Worm (Caenorhabditis elegans) whole organism, L1 larva: ENCODE results near the gene C28D4.18.

Experiments used
- blmp-1 ChIP-seq: fragments of 150-350 bp; optimal IDR thresholded peaks from 2 replicates; lab custom pipeline; 2014; ENCODE audit warnings: missing biosample characterization, missing genetic modification characterization
- ces-1 ChIP-seq: fragments of 150-350 bp; optimal IDR thresholded peaks from 2 replicates; lab custom pipeline; 2014; ENCODE audit warnings: missing biosample characterization, missing genetic modification reagents, missing genetic modification characterization
- dsc-1 ChIP-seq: sonication (generic microtip); optimal IDR thresholded peaks from 2 replicates; lab custom pipeline; 2016; ENCODE audit warnings: mild to moderate bottlenecking, missing genetic modification characterization, missing compliant biosample characterization
- elt-3 ChIP-seq, 6 experiments: fragments of 150-350 bp in 1 of 6; sonication (generic microtip); optimal IDR thresholded peaks; 2 replicates each; lab custom pipeline; 2017 to 2018; ENCODE audit warnings: missing biosample characterization in 6 of 6, missing genetic modification characterization in 6 of 6, inconsistent platforms in 1 of 6
- hlh-17 ChIP-seq: fragments of 200-800 bp; sonication (Bioruptor generic); optimal IDR thresholded peaks from 2 replicates; lab custom pipeline; 2018; ENCODE audit warnings: missing genetic modification characterization, mild to moderate bottlenecking, missing compliant biosample characterization, moderate library complexity, borderline replicate concordance
- mdl-1 ChIP-seq, 2 experiments: fragments of 150-350 bp; optimal IDR thresholded peaks; 2 replicates each; lab custom pipeline; 2014 to 2017; ENCODE audit warnings: missing biosample characterization in 2 of 2, missing genetic modification characterization in 2 of 2, inconsistent platforms in 1 of 2
- nhr-11 ChIP-seq: fragments of 150-350 bp; optimal IDR thresholded peaks from 2 replicates; lab custom pipeline; 2014; ENCODE audit warnings: missing biosample characterization, missing genetic modification characterization
- nhr-12 ChIP-seq: sonication (generic microtip); optimal IDR thresholded peaks from 2 replicates; lab custom pipeline; 2017; ENCODE audit warnings: missing biosample characterization, missing genetic modification characterization
- nhr-84 ChIP-seq: sonication (generic microtip); optimal IDR thresholded peaks from 2 replicates; lab custom pipeline; 2017; ENCODE audit warnings: missing biosample characterization, missing genetic modification characterization
- pqm-1 ChIP-seq: sonication (generic microtip); optimal IDR thresholded peaks from 3 replicates; lab custom pipeline; 2017; ENCODE audit warnings: missing biosample characterization, missing genetic modification characterization
- snpc-4 ChIP-seq: fragments of 150-350 bp; optimal IDR thresholded peaks from 2 replicates; lab custom pipeline; 2014; ENCODE audit warnings: missing biosample characterization, missing genetic modification characterization
- sup-37 ChIP-seq: fragments of 200-800 bp; sonication (Bioruptor generic); optimal IDR thresholded peaks from 2 replicates; lab custom pipeline; 2018; ENCODE audit warnings: mild to moderate bottlenecking, missing genetic modification characterization, missing compliant biosample characterization

ce11 chrIV:9680841-9681240 lies 44.2 kb upstream of the C28D4.18 start, which contains the start of gene ins-8:
- TF ChIP-seq pqm-1 (tag; lab: Kevin White, UChicago): no peak
- no peak for TF ChIP-seq elt-3 (tag; optimal IDR thresholded peaks at IDR 0.05; lab: Kevin White, UChicago)
- no peak for TF ChIP-seq dsc-1 (tag; lab: Kevin White, UChicago)
- TF ChIP-seq nhr-11 (tag; lab: Kevin White, UChicago): no peak
- no peak for TF ChIP-seq snpc-4
- TF ChIP-seq mdl-1 (tag; optimal IDR thresholded peaks at IDR 0.05; lab: Kevin White, UChicago): no peak
- no peak for TF ChIP-seq nhr-12
- TF ChIP-seq blmp-1 (tag; lab: Kevin White, UChicago): no peak
- TF ChIP-seq ces-1 (GFP tag; lab: Kevin White, UChicago): no peak
- TF ChIP-seq nhr-84 (tag; lab: Kevin White, UChicago): no peak
- no peak for TF ChIP-seq sup-37
- TF ChIP-seq hlh-17 (GFP tag; lab: Kevin White, UChicago): no peak
